In genomic region chrII:7814215-7814614, ce11 we compare ENCODE assay signal across 7 worm cellular contexts.
A peak's percentile ranks its signal among the peaks of the same experiment; 100 is the strongest.
TF ChIP-seq lines count a peak whose summit lies in the region.

No protein-coding gene starts in this region.

TF ChIP-seq in whole organism, L1 larva, 84 proteins besides CTCF, POLR2A, EP300 and RAD21:
- TF ChIP-seq ztf-11 (tag; optimal IDR thresholded peaks at IDR 0.05; lab: Kevin White, UChicago) (peak in 1 of 2 experiments; percentile 47), zag-1 (tag; optimal IDR thresholded peaks at IDR 0.05; lab: Kevin White, UChicago) (no peak), unc-86 (tag; optimal IDR thresholded peaks at IDR 0.05; lab: Kevin White, UChicago) (peak; percentile 50), ceh-63 (GFP tag; optimal IDR thresholded peaks at IDR 0.05; lab: Kevin White, UChicago) (no peak), mdl-1 (tag; optimal IDR thresholded peaks at IDR 0.05; lab: Kevin White, UChicago) (no peak), fkh-8 (tag; optimal IDR thresholded peaks at IDR 0.05; lab: Kevin White, UChicago) (no peak), isw-1 (GFP tag; IDR thresholded peaks at IDR 0.05; lab: Robert Waterston, UW) (no peak), mep-1 (tag; optimal IDR thresholded peaks at IDR 0.05; lab: Kevin White, UChicago) (no peak), unc-98 (GFP tag; IDR thresholded peaks at IDR 0.05; lab: Robert Waterston, UW) (no peak), aha-1 (tag; optimal IDR thresholded peaks at IDR 0.05; lab: Kevin White, UChicago) (no peak), tbx-2 (tag; optimal IDR thresholded peaks at IDR 0.05; lab: Kevin White, UChicago) (peak; percentile 49), pag-3 (tag; optimal IDR thresholded peaks at IDR 0.05; lab: Kevin White, UChicago; ENCODE audit: borderline replicate concordance, insufficient read depth) (no peak)

TF ChIP-seq in whole organism, L2 larva, 48 proteins besides CTCF, POLR2A, EP300 and RAD21:
- TF ChIP-seq ceh-16 (tag; optimal IDR thresholded peaks at IDR 0.05; lab: Kevin White, UChicago) (no peak), nhr-129 (tag; optimal IDR thresholded peaks at IDR 0.05; lab: Kevin White, UChicago) (no peak), mab-5 (tag; optimal IDR thresholded peaks at IDR 0.05; lab: Kevin White, UChicago) (peak; percentile 49)

TF ChIP-seq in whole organism, L4 larva, 104 proteins besides CTCF, POLR2A, EP300 and RAD21:
- no peak for TF ChIP-seq daf-19 (GFP tag; conservative IDR thresholded peaks at IDR 0.05; lab: Robert Waterston, UW)
- peak in 1 of 2 experiments; percentile 25 for TF ChIP-seq unc-62 (GFP tag; optimal IDR thresholded peaks at IDR 0.05 in 1 of 2; lab: Kevin White, UChicago)
- TF ChIP-seq unc-62 (tag; optimal IDR thresholded peaks at IDR 0.05; lab: Kevin White, UChicago), result no peak
- no peak for TF ChIP-seq nhr-237 (tag; optimal IDR thresholded peaks at IDR 0.05; lab: Kevin White, UChicago)
- TF ChIP-seq zfp-3 (GFP tag; conservative IDR thresholded peaks at IDR 0.05; lab: Robert Waterston, UW), result no peak
- TF ChIP-seq mxl-3 (GFP tag; optimal IDR thresholded peaks at IDR 0.05; lab: Kevin White, UChicago), result no peak
- no peak for TF ChIP-seq daf-8 (GFP tag; IDR thresholded peaks at IDR 0.05; lab: Robert Waterston, UW)
- TF ChIP-seq tag-97 (GFP tag; IDR thresholded peaks at IDR 0.05; lab: Robert Waterston, UW), result no peak
- no peak for TF ChIP-seq F10B5.3 (tag; optimal IDR thresholded peaks at IDR 0.05; lab: Kevin White, UChicago)
- TF ChIP-seq nhr-6 (tag; optimal IDR thresholded peaks at IDR 0.05; lab: Kevin White, UChicago), result peak; percentile 57
- no peak for TF ChIP-seq mxl-2 (GFP tag; conservative IDR thresholded peaks at IDR 0.05; lab: Robert Waterston, UW)
- no peak for TF ChIP-seq lir-3 (tag; optimal IDR thresholded peaks at IDR 0.05; lab: Kevin White, UChicago)
- no peak for TF ChIP-seq vab-7 (GFP tag; IDR thresholded peaks at IDR 0.05; lab: Robert Waterston, UW)
- peak; percentile 19 for TF ChIP-seq mes-2 (tag; optimal IDR thresholded peaks at IDR 0.05; lab: Kevin White, UChicago; ENCODE audit: poor library complexity, severe bottlenecking)

TF ChIP-seq in whole organism, early embryonic, 17 proteins besides CTCF, POLR2A, EP300 and RAD21:
- TF ChIP-seq ama-1 (optimal IDR thresholded peaks at IDR 0.05; lab: Kevin White, UChicago), result no peak
- TF ChIP-seq aly-1 (tag; optimal IDR thresholded peaks at IDR 0.05; lab: Kevin White, UChicago), result no peak
- TF ChIP-seq B0310.2 (tag; optimal IDR thresholded peaks at IDR 0.05; lab: Kevin White, UChicago), result no peak
- TF ChIP-seq hmg-4 (GFP tag; optimal IDR thresholded peaks at IDR 0.05; lab: Kevin White, UChicago), result peak; percentile 52
- TF ChIP-seq sea-1 (GFP tag; conservative IDR thresholded peaks at IDR 0.05; lab: Robert Waterston, UW), result no peak
- TF ChIP-seq ceh-36 (tag; optimal IDR thresholded peaks at IDR 0.05; lab: Kevin White, UChicago), result no peak
- TF ChIP-seq tra-4 (tag; optimal IDR thresholded peaks at IDR 0.05; lab: Kevin White, UChicago), result no peak

TF ChIP-seq in whole organism, late embryonic, 69 proteins besides CTCF, POLR2A, EP300 and RAD21 (continues in another document):
- no peak for TF ChIP-seq unc-86 (tag; optimal IDR thresholded peaks at IDR 0.05; lab: Kevin White, UChicago)
- TF ChIP-seq ahr-1 (tag; optimal IDR thresholded peaks at IDR 0.05; lab: Kevin White, UChicago), result no peak
- peak; percentile 20 for TF ChIP-seq tbx-2 (tag; optimal IDR thresholded peaks at IDR 0.05; lab: Kevin White, UChicago)
- no peak for TF ChIP-seq lim-6 (tag; optimal IDR thresholded peaks at IDR 0.05; lab: Kevin White, UChicago)
- TF ChIP-seq tbx-7 (tag; optimal IDR thresholded peaks at IDR 0.05; lab: Kevin White, UChicago), result no peak
- TF ChIP-seq ceh-48 (tag; optimal IDR thresholded peaks at IDR 0.05; lab: Kevin White, UChicago), result no peak
- peak; percentile 42 for TF ChIP-seq unc-42 (tag; optimal IDR thresholded peaks at IDR 0.05; lab: Kevin White, UChicago)
- no peak for TF ChIP-seq ceh-9 (tag; optimal IDR thresholded peaks at IDR 0.05; lab: Kevin White, UChicago)
- no peak for TF ChIP-seq ttx-3 (tag; optimal IDR thresholded peaks at IDR 0.05; lab: Kevin White, UChicago)
- TF ChIP-seq F13H6.1 (tag; optimal IDR thresholded peaks at IDR 0.05; lab: Kevin White, UChicago), result no peak
- TF ChIP-seq nfya-1 (tag; optimal IDR thresholded peaks at IDR 0.05; lab: Kevin White, UChicago), result peak; percentile 23
- TF ChIP-seq ceh-14 (tag; optimal IDR thresholded peaks at IDR 0.05; lab: Kevin White, UChicago), result peak; percentile 69
- TF ChIP-seq T23F11.4 (GFP tag; optimal IDR thresholded peaks at IDR 0.05; lab: Kevin White, UChicago), result no peak
- no peak for TF ChIP-seq unc-3 (GFP tag; conservative IDR thresholded peaks at IDR 0.05; lab: Robert Waterston, UW)
- no peak for TF ChIP-seq unc-3 (tag; optimal IDR thresholded peaks at IDR 0.05; lab: Kevin White, UChicago)
- TF ChIP-seq ceh-2 (tag; optimal IDR thresholded peaks at IDR 0.05; lab: Kevin White, UChicago), result no peak
- TF ChIP-seq unc-55 (GFP tag; optimal IDR thresholded peaks at IDR 0.05; lab: Kevin White, UChicago), result peak; percentile 74
- TF ChIP-seq ceh-6 (GFP tag; optimal IDR thresholded peaks at IDR 0.05; lab: Kevin White, UChicago), result no peak
- peak; percentile 46 for TF ChIP-seq ceh-31 (tag; optimal IDR thresholded peaks at IDR 0.05; lab: Kevin White, UChicago)
- no peak for TF ChIP-seq hlh-30 (tag; optimal IDR thresholded peaks at IDR 0.05; lab: Kevin White, UChicago; ENCODE audit: insufficient read depth)
- TF ChIP-seq pha-4 (tag; optimal IDR thresholded peaks at IDR 0.05; lab: Kevin White, UChicago), result no peak

TF ChIP-seq in whole organism, midembryonic, 9 proteins besides CTCF, POLR2A, EP300 and RAD21:
- no peak for TF ChIP-seq klf-2 (GFP tag; conservative IDR thresholded peaks at IDR 0.05; lab: Robert Waterston, UW)
- TF ChIP-seq ref-1 (GFP tag; conservative IDR thresholded peaks at IDR 0.05; lab: Robert Waterston, UW), result no peak
- TF ChIP-seq cog-1 (tag; optimal IDR thresholded peaks at IDR 0.05; lab: Kevin White, UChicago), result peak; percentile 57
- TF ChIP-seq flt-1 (GFP tag; IDR thresholded peaks at IDR 0.05; lab: Robert Waterston, UW), result no peak
- TF ChIP-seq T22C8.4 (GFP tag; IDR thresholded peaks at IDR 0.05; lab: Robert Waterston, UW), result no peak
- no peak for TF ChIP-seq ztf-29 (GFP tag; IDR thresholded peaks at IDR 0.05; lab: Robert Waterston, UW)
- TF ChIP-seq ztf-23 (GFP tag; IDR thresholded peaks at IDR 0.05; lab: Robert Waterston, UW), result no peak
- 0 out of 2 replicates have a peak, but pooled peaks have one; percentile 32 for TF ChIP-seq tab-1 (GFP tag; IDR thresholded peaks at IDR 0.05; lab: Robert Waterston, UW)
- no peak for TF ChIP-seq med-1 (GFP tag; optimal IDR thresholded peaks at IDR 0.05; lab: Kevin White, UChicago; ENCODE audit: insufficient read depth)

TF ChIP-seq in whole organism, mixed stage, embryonic, 35 proteins besides CTCF, POLR2A, EP300 and RAD21:
- TF ChIP-seq sptf-1 (tag; optimal IDR thresholded peaks at IDR 0.05; lab: Kevin White, UChicago) (peak; percentile 55), ham-2 (GFP tag; optimal IDR thresholded peaks at IDR 0.05; lab: Kevin White, UChicago) (peak; percentile 38), unc-120 (tag; optimal IDR thresholded peaks at IDR 0.05; lab: Kevin White, UChicago; ENCODE audit: poor library complexity, severe bottlenecking) (no peak), blmp-1 (tag; optimal IDR thresholded peaks at IDR 0.05; lab: Kevin White, UChicago) (no peak), tbx-8 (GFP tag; optimal IDR thresholded peaks at IDR 0.05; lab: Kevin White, UChicago) (no peak), ztf-11 (tag; optimal IDR thresholded peaks at IDR 0.05; lab: Kevin White, UChicago) (peak; percentile 45), elt-1 (tag; optimal IDR thresholded peaks at IDR 0.05; lab: Kevin White, UChicago; ENCODE audit: borderline replicate concordance, insufficient read depth) (peak; percentile 28), ceh-43 (GFP tag; optimal IDR thresholded peaks at IDR 0.05; lab: Kevin White, UChicago) (peak; percentile 57), nhr-12 (tag; optimal IDR thresholded peaks at IDR 0.05; lab: Kevin White, UChicago) (no peak), nhr-76 (tag; optimal IDR thresholded peaks at IDR 0.05; lab: Kevin White, UChicago) (no peak), snpc-4 (tag; optimal IDR thresholded peaks at IDR 0.05; lab: Kevin White, UChicago) (no peak), ces-1 (GFP tag; optimal IDR thresholded peaks at IDR 0.05; lab: Kevin White, UChicago) (peak; percentile 67), pha-4 (tag; optimal IDR thresholded peaks at IDR 0.05; lab: Kevin White, UChicago) (peak; percentile 43), mls-2 (tag; optimal IDR thresholded peaks at IDR 0.05; lab: Kevin White, UChicago) (peak; percentile 87), lsy-2 (tag; optimal IDR thresholded peaks at IDR 0.05; lab: Kevin White, UChicago) (no peak), mab-5 (tag; optimal IDR thresholded peaks at IDR 0.05; lab: Kevin White, UChicago) (peak; percentile 13), nhr-2 (tag; optimal IDR thresholded peaks at IDR 0.05; lab: Kevin White, UChicago) (peak; percentile 98), unc-62 (GFP tag; optimal IDR thresholded peaks at IDR 0.05; lab: Kevin White, UChicago) (peak; percentile 93), lin-32 (GFP tag; optimal IDR thresholded peaks at IDR 0.05; lab: Kevin White, UChicago) (no peak)
